Worm (Caenorhabditis elegans) whole organism, L1 larva: ENCODE results near the gene F46C8.3.

Source experiments
- ama-1 ChIP-seq: fragments of 150-350 bp; optimal IDR thresholded peaks from 2 replicates; lab custom pipeline; 2014
- ceh-88 ChIP-seq: fragments of 200-800 bp; sonication (Bioruptor generic); IDR thresholded peaks from 2 replicates; pipeline ENCODE4 v1.3.6; 2022; ENCODE audit warnings: missing genetic modification characterization, missing compliant biosample characterization
- ces-1 ChIP-seq: fragments of 150-350 bp; optimal IDR thresholded peaks from 2 replicates; lab custom pipeline; 2014; ENCODE audit warnings: missing biosample characterization, missing genetic modification reagents, missing genetic modification characterization
- ets-5 ChIP-seq: fragments of 200-800 bp; sonication (Bioruptor generic); IDR thresholded peaks from 2 replicates; pipeline ENCODE4 v1.3.6; 2022; ENCODE audit warnings: missing genetic modification characterization, missing compliant biosample characterization
- lin-14 ChIP-seq: fragments of 200-800 bp; sonication (Bioruptor generic); optimal IDR thresholded peaks from 2 replicates; lab custom pipeline; 2018; ENCODE audit warnings: mild to moderate bottlenecking, missing genetic modification characterization, moderate library complexity, missing compliant biosample characterization
- nhr-11 ChIP-seq: fragments of 150-350 bp; optimal IDR thresholded peaks from 2 replicates; lab custom pipeline; 2014; ENCODE audit warnings: missing biosample characterization, missing genetic modification characterization
- nhr-237 ChIP-seq: fragments of 150-350 bp; optimal IDR thresholded peaks from 2 replicates; lab custom pipeline; 2014; ENCODE audit warnings: missing biosample characterization, missing genetic modification characterization
- skn-1 ChIP-seq: fragments of 150-350 bp; optimal IDR thresholded peaks from 2 replicates; lab custom pipeline; 2014; ENCODE audit warnings: missing biosample characterization, missing genetic modification characterization
- sptf-1 ChIP-seq: fragments of 150-350 bp; optimal IDR thresholded peaks from 2 replicates; lab custom pipeline; 2014; ENCODE audit warnings: missing biosample characterization, missing genetic modification characterization
- unc-62 ChIP-seq: fragments of 150-350 bp; optimal IDR thresholded peaks from 2 replicates; lab custom pipeline; 2014; ENCODE audit warnings: missing biosample characterization, missing genetic modification reagents, missing genetic modification characterization

DNA sequence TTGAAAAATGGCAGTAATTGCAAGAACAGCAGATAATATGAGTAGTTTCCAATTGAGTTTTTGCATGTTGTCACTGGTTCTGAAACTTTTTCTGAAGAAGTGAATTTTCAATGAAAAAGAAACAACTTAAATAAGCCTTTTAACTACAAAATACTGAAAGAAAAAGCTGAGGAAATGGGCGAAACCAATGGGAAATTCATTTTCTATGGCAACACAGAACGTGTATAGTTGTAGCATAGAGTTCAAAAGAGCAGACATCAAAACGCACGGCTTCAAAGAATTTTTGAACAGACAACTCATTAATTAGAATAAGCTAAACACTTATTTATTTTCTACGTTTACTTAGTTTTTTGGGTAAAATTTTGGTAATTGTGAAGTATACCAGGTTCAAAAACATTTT is 32.4 kb upstream of the F46C8.3 start, which contains the start of gene F48E3.2:
- TF ChIP-seq nhr-237 (tag; lab: Kevin White, UChicago) (no peak), unc-62 (no peak), nhr-11 (tag; lab: Kevin White, UChicago) (no peak), ama-1 (no peak), sptf-1 (tag; lab: Kevin White, UChicago) (no peak), lin-14 (GFP tag; lab: Kevin White, UChicago) (no peak), skn-1 (no peak), ces-1 (GFP tag; lab: Kevin White, UChicago) (no peak), ets-5 (no peak), ceh-88 (GFP tag; lab: Robert Waterston, UW) (no peak)
